Fruit fly (Drosophila melanogaster) whole organism, embryonic: ENCODE results near the gene Chro.
A peak's percentile ranks its signal among the peaks of the same experiment; 100 is the strongest.

ENCODE experiments used
- ATbp ChIP-seq: fragments of 200-800 bp; sonication (Bioruptor generic); optimal IDR thresholded peaks from 2 replicates; lab custom pipeline; 2017; ENCODE audit warnings: missing biosample characterization, mild to moderate bottlenecking, missing genetic modification characterization, missing genetic modification reagents
- Antp ChIP-seq: fragments of 200-800 bp; sonication (Bioruptor generic); optimal IDR thresholded peaks from 3 replicates; lab custom pipeline; 2016; ENCODE audit warnings: missing biosample characterization, missing genetic modification characterization
- CG1024 ChIP-seq: fragments of 200-800 bp; sonication (Bioruptor generic); IDR thresholded peaks from 2 replicates; pipeline ENCODE4 v1.3.6; 2022; ENCODE audit warnings: missing biosample characterization, missing genetic modification characterization
- CG11560 ChIP-seq: fragments of 200-800 bp; sonication (Bioruptor generic); IDR thresholded peaks from 3 replicates; pipeline ENCODE4 v1.3.6; 2022; ENCODE audit warnings: missing biosample characterization, missing genetic modification characterization
- CG11695 ChIP-seq: fragments of 200-800 bp; sonication (Bioruptor generic); IDR thresholded peaks from 3 replicates; pipeline ENCODE4 v1.3.6; 2022; ENCODE audit warnings: missing biosample characterization, missing genetic modification characterization
- CG11696 ChIP-seq: fragments of 200-800 bp; sonication (Bioruptor generic); IDR thresholded peaks from 2 replicates; pipeline ENCODE4 v1.3.6; 2022; ENCODE audit warnings: missing biosample characterization, missing genetic modification characterization
- CG12071 ChIP-seq: fragments of 200-800 bp; sonication (Bioruptor generic); optimal IDR thresholded peaks from 3 replicates; lab custom pipeline; 2018; ENCODE audit warnings: missing biosample characterization, mild to moderate bottlenecking, missing genetic modification characterization
- CG12236 ChIP-seq: fragments of 200-800 bp; sonication (Bioruptor generic); optimal IDR thresholded peaks from 2 replicates; lab custom pipeline; 2016; ENCODE audit warnings: missing biosample characterization, missing genetic modification characterization
- CG14441 ChIP-seq: fragments of 200-800 bp; sonication (Bioruptor generic); IDR thresholded peaks from 2 replicates; pipeline ENCODE4 v1.3.6; 2022; ENCODE audit warnings: missing biosample characterization, missing genetic modification characterization
- CG1529 ChIP-seq: fragments of 200-800 bp; sonication (Bioruptor generic); optimal IDR thresholded peaks from 3 replicates; lab custom pipeline; 2018; ENCODE audit warnings: missing biosample characterization, missing genetic modification characterization
- CG15514 ChIP-seq: fragments of 200-800 bp; sonication (Bioruptor generic); optimal IDR thresholded peaks from 3 replicates; lab custom pipeline; 2017; ENCODE audit warnings: missing biosample characterization, missing genetic modification characterization, mild to moderate bottlenecking, moderate library complexity, missing genetic modification reagents
- CG16813 ChIP-seq: fragments of 200-800 bp; sonication (Bioruptor generic); IDR thresholded peaks from 3 replicates; pipeline ENCODE4 v1.3.6; 2022; ENCODE audit warnings: missing biosample characterization, missing genetic modification characterization; ENCODE audit not compliant: partially characterized antibody
- CG18262 ChIP-seq: fragments of 200-800 bp; optimal IDR thresholded peaks from 3 replicates; lab custom pipeline; 2019; ENCODE audit warnings: missing biosample characterization, mild to moderate bottlenecking, missing genetic modification characterization, moderate library complexity
- CG2678 ChIP-seq: fragments of 200-800 bp; sonication (Bioruptor generic); optimal IDR thresholded peaks from 3 replicates; lab custom pipeline; 2019; ENCODE audit warnings: missing biosample characterization, mild to moderate bottlenecking, missing genetic modification characterization, moderate library complexity
- CG30020 ChIP-seq: fragments of 200-800 bp; optimal IDR thresholded peaks from 2 replicates; lab custom pipeline; 2019; ENCODE audit warnings: missing biosample characterization, mild to moderate bottlenecking, missing genetic modification characterization, moderate library complexity
- CG31365 ChIP-seq: fragments of 200-800 bp; sonication (Bioruptor generic); optimal IDR thresholded peaks from 2 replicates; lab custom pipeline; 2018; ENCODE audit warnings: missing biosample characterization, mild to moderate bottlenecking, missing genetic modification characterization
- CG31388 ChIP-seq: fragments of 200-800 bp; sonication (Bioruptor generic); optimal IDR thresholded peaks from 2 replicates; lab custom pipeline; 2016; ENCODE audit warnings: missing biosample characterization, missing genetic modification characterization
- CG3838 ChIP-seq: fragments of 200-800 bp; sonication (Bioruptor generic); optimal IDR thresholded peaks from 3 replicates; lab custom pipeline; 2016; ENCODE audit warnings: missing biosample characterization, missing genetic modification characterization
- CG4282 ChIP-seq: fragments of 200-800 bp; sonication (Bioruptor generic); optimal IDR thresholded peaks from 2 replicates; lab custom pipeline; 2016; ENCODE audit warnings: missing biosample characterization, missing genetic modification characterization
- CG6654 ChIP-seq: fragments of 200-800 bp; sonication (Bioruptor generic); optimal IDR thresholded peaks from 2 replicates; lab custom pipeline; 2017; ENCODE audit warnings: missing biosample characterization, mild to moderate bottlenecking, missing genetic modification characterization
- CG7372 ChIP-seq: fragments of 200-800 bp; sonication (Bioruptor generic); IDR thresholded peaks from 2 replicates; pipeline ENCODE4 v1.3.6; 2022; ENCODE audit warnings: missing biosample characterization, missing genetic modification characterization
- CG7987 ChIP-seq: fragments of 200-800 bp; sonication (Bioruptor generic); optimal IDR thresholded peaks from 2 replicates; lab custom pipeline; 2018; ENCODE audit warnings: missing biosample characterization, mild to moderate bottlenecking, missing genetic modification characterization, moderate library complexity
- CG8388 ChIP-seq: fragments of 200-800 bp; sonication (Bioruptor generic); optimal IDR thresholded peaks from 2 replicates; lab custom pipeline; 2019; ENCODE audit warnings: missing biosample characterization, mild to moderate bottlenecking, missing genetic modification characterization, moderate library complexity
- CG8765 ChIP-seq: fragments of 200-800 bp; sonication (Bioruptor generic); IDR thresholded peaks from 2 replicates; pipeline ENCODE4 v1.3.6; 2022; ENCODE audit warnings: missing biosample characterization, missing genetic modification characterization
- CG9797 ChIP-seq: fragments of 200-800 bp; sonication (Bioruptor generic); optimal IDR thresholded peaks from 3 replicates; lab custom pipeline; 2018; ENCODE audit warnings: missing biosample characterization, mild to moderate bottlenecking, missing genetic modification characterization
- CG9876 ChIP-seq: fragments of 200-800 bp; sonication (Bioruptor generic); optimal IDR thresholded peaks from 2 replicates; lab custom pipeline; 2016; ENCODE audit warnings: missing biosample characterization, missing genetic modification characterization
- CkIIα-i1 ChIP-seq: fragments of 200-800 bp; sonication (Bioruptor generic); IDR thresholded peaks from 2 replicates; pipeline ENCODE4 v1.3.6; 2022; ENCODE audit warnings: missing biosample characterization, missing genetic modification characterization
- CrebB ChIP-seq: fragments of 200-800 bp; sonication (Bioruptor generic); optimal IDR thresholded peaks from 3 replicates; lab custom pipeline; 2018; ENCODE audit warnings: missing biosample characterization, mild to moderate bottlenecking, missing genetic modification characterization
- D19B ChIP-seq: fragments of 200-800 bp; sonication (Bioruptor generic); optimal IDR thresholded peaks from 2 replicates; lab custom pipeline; 2017; ENCODE audit warnings: missing biosample characterization, mild to moderate bottlenecking, missing genetic modification characterization
- Dref ChIP-seq: fragments of 200-800 bp; sonication (Bioruptor generic); IDR thresholded peaks from 2 replicates; pipeline ENCODE4 v1.3.6; 2022; ENCODE audit warnings: missing biosample characterization, missing genetic modification characterization
- Ets97D ChIP-seq: fragments of 200-800 bp; sonication (Bioruptor generic); optimal IDR thresholded peaks from 3 replicates; lab custom pipeline; 2016; ENCODE audit warnings: missing biosample characterization, missing genetic modification characterization
- HmgZ ChIP-seq: fragments of 200-800 bp; sonication (Bioruptor generic); optimal IDR thresholded peaks from 2 replicates; lab custom pipeline; 2018; ENCODE audit warnings: missing biosample characterization, mild to moderate bottlenecking, missing genetic modification characterization
- Hmr ChIP-seq: fragments of 200-800 bp; sonication (Bioruptor generic); optimal IDR thresholded peaks from 3 replicates; lab custom pipeline; 2017; ENCODE audit warnings: mild to moderate bottlenecking, missing biosample characterization, missing genetic modification reagents, missing genetic modification characterization
- Neu2 ChIP-seq: fragments of 200-800 bp; sonication (Bioruptor generic); optimal IDR thresholded peaks from 3 replicates; lab custom pipeline; 2016; ENCODE audit warnings: missing biosample characterization, missing genetic modification characterization, borderline replicate concordance
- Nf-YB ChIP-seq: fragments of 200-800 bp; sonication (Bioruptor generic); optimal IDR thresholded peaks from 3 replicates; lab custom pipeline; 2019; ENCODE audit warnings: missing biosample characterization, mild to moderate bottlenecking, missing genetic modification characterization, moderate library complexity
- Opbp ChIP-seq: fragments of 200-800 bp; sonication (Bioruptor generic); IDR thresholded peaks from 3 replicates; pipeline ENCODE4 v1.3.6; 2022; ENCODE audit warnings: missing biosample characterization, missing genetic modification characterization; ENCODE audit not compliant: partially characterized antibody
- Ptx1 ChIP-seq: fragments of 200-800 bp; sonication (Bioruptor generic); IDR thresholded peaks from 2 replicates; pipeline ENCODE4 v1.3.6; 2022; ENCODE audit warnings: missing biosample characterization, missing genetic modification characterization
- Ravus ChIP-seq: fragments of 200-800 bp; sonication (Bioruptor generic); IDR thresholded peaks from 2 replicates; pipeline ENCODE4 v1.3.6; 2022; ENCODE audit warnings: missing biosample characterization, missing genetic modification characterization
- abd-A ChIP-seq: fragments of 200-800 bp; sonication (Bioruptor generic); optimal IDR thresholded peaks from 3 replicates; lab custom pipeline; 2019; ENCODE audit warnings: missing biosample characterization, mild to moderate bottlenecking, missing genetic modification characterization, moderate library complexity
- chif ChIP-seq, 2 experiments: fragments of 200-800 bp; sonication (Bioruptor generic); optimal IDR thresholded peaks; 3 replicates each; lab custom pipeline; 2016; ENCODE audit warnings: missing biosample characterization in 2 of 2, missing genetic modification characterization in 2 of 2
- crol ChIP-seq: fragments of 200-800 bp; sonication (Bioruptor generic); IDR thresholded peaks from 2 replicates; pipeline ENCODE4 v1.3.6; 2022; ENCODE audit warnings: missing biosample characterization, missing genetic modification characterization
- fd102C ChIP-seq: fragments of 200-800 bp; sonication (Bioruptor generic); optimal IDR thresholded peaks from 2 replicates; lab custom pipeline; 2018; ENCODE audit warnings: missing biosample characterization, mild to moderate bottlenecking, missing genetic modification characterization, moderate library complexity
- gce ChIP-seq: fragments of 200-800 bp; sonication (Bioruptor generic); IDR thresholded peaks from 3 replicates; pipeline ENCODE4 v1.3.6; 2022; ENCODE audit warnings: missing biosample characterization, missing genetic modification characterization
- gro ChIP-seq: fragments of 200-800 bp; sonication (Bioruptor generic); optimal IDR thresholded peaks from 2 replicates; lab custom pipeline; 2016; ENCODE audit warnings: missing biosample characterization, missing genetic modification characterization
- knrl ChIP-seq: fragments of 200-800 bp; sonication (Bioruptor generic); IDR thresholded peaks from 3 replicates; pipeline ENCODE4 v1.3.6; 2022; ENCODE audit warnings: missing biosample characterization, missing genetic modification characterization; ENCODE audit not compliant: partially characterized antibody
- lilli ChIP-seq: fragments of 200-800 bp; sonication (Bioruptor generic); optimal IDR thresholded peaks from 3 replicates; lab custom pipeline; 2016; ENCODE audit warnings: missing biosample characterization, missing genetic modification characterization
- nom ChIP-seq: fragments of 200-800 bp; sonication (Bioruptor generic); optimal IDR thresholded peaks from 2 replicates; lab custom pipeline; 2017; ENCODE audit warnings: missing biosample characterization, missing genetic modification characterization, mild to moderate bottlenecking, moderate library complexity, missing genetic modification reagents
- odd ChIP-seq: fragments of 200-800 bp; sonication (Bioruptor generic); optimal IDR thresholded peaks from 2 replicates; lab custom pipeline; 2017; ENCODE audit warnings: missing biosample characterization, mild to moderate bottlenecking, missing genetic modification characterization
- pho ChIP-seq: fragments of 200-800 bp; sonication (Bioruptor generic); optimal IDR thresholded peaks from 2 replicates; lab custom pipeline; 2016; ENCODE audit warnings: missing biosample characterization, missing genetic modification characterization
- pros ChIP-seq: fragments of 200-800 bp; sonication (Bioruptor generic); optimal IDR thresholded peaks from 3 replicates; lab custom pipeline; 2019; ENCODE audit warnings: missing biosample characterization, mild to moderate bottlenecking, missing genetic modification characterization, moderate library complexity
- shn ChIP-seq: fragments of 200-800 bp; sonication (Bioruptor generic); optimal IDR thresholded peaks from 3 replicates; lab custom pipeline; 2016; ENCODE audit warnings: missing biosample characterization, missing genetic modification characterization
- trem ChIP-seq: fragments of 200-800 bp; optimal IDR thresholded peaks from 3 replicates; lab custom pipeline; 2019; ENCODE audit warnings: missing biosample characterization, mild to moderate bottlenecking, missing genetic modification characterization, moderate library complexity

The Chro gene

DNA sequence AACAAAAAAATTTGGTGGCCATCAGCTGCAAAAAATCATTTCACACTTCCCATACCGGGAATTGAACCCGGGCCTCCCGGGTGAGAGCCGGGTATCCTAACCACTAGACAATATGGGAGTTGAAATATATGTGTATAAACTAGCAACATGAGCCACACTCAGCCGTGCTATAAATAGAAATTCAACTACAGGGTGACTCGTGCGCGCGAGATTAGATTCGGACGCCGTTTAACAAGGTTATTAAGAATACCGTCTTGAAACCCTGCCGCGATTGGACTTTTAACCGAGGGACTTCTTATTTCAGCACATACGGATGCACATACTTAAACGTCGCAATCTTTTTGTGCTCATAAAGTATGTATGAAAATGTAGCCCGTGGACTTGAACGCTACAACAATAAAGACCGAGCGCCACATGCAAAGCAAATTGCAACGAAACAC, 31.1 kb downstream of the Chro start (continued):
- TF ChIP-seq gce (GFP tag; lab: Robert Waterston, UW) (peak; percentile 7; the same call in 1 of the 3 replicates), pros (peak; percentile 31), CG16813 (GFP tag; lab: Robert Waterston, UW) (peak; percentile 95), CG7987 (no peak), CG8388 (GFP tag; lab: Kevin White, UChicago) (peak; percentile 0), CG11560 (tag; lab: Robert Waterston, UW) (no peak), chif (GFP tag; optimal IDR thresholded peaks at IDR 0.05; lab: Kevin White, UChicago) (no peak), nom (GFP tag; lab: Kevin White, UChicago) (peak; percentile 68), Dref (no peak), CG18262 (tag; lab: Kevin White, UChicago) (peak; percentile 4), CG30020 (tag; lab: Kevin White, UChicago) (no peak), trem (tag; lab: Kevin White, UChicago) (peak; percentile 9), CG31365 (peak; percentile 22), CG9797 (no peak), knrl (GFP tag; lab: Robert Waterston, UW) (peak; percentile 82), Opbp (peak; percentile 97), CG1024 (no peak), gro (GFP tag; lab: Kevin White, UChicago) (no peak), CkIIα-i1 (GFP tag; lab: Robert Waterston, UW) (no peak), Ravus (GFP tag; lab: Robert Waterston, UW) (no peak), CG3838 (GFP tag; lab: Kevin White, UChicago) (no peak), CG8765 (GFP tag; lab: Robert Waterston, UW) (no peak), CG11695 (GFP tag; lab: Robert Waterston, UW) (no peak), CG6654 (GFP tag; lab: Kevin White, UChicago) (no peak), CG12071 (GFP tag; lab: Kevin White, UChicago) (peak; percentile 36), CG4282 (no peak), CG12236 (GFP tag; lab: Kevin White, UChicago) (no peak), lilli (GFP tag; lab: Kevin White, UChicago) (no peak), CG1529 (no peak), CG7372 (GFP tag; lab: Robert Waterston, UW) (no peak), CG15514 (no peak), abd-A (tag; lab: Kevin White, UChicago) (no peak), fd102C (GFP tag; lab: Kevin White, UChicago) (no peak), shn (no peak), crol (GFP tag; lab: Robert Waterston, UW) (no peak), odd (no peak), Nf-YB (GFP tag; lab: Kevin White, UChicago) (no peak), CrebB (no peak), CG14441 (no peak), HmgZ (tag; lab: Kevin White, UChicago) (peak; percentile 13), CG2678 (tag; lab: Kevin White, UChicago) (no peak), Hmr (GFP tag; lab: Kevin White, UChicago) (no peak), Ets97D (no peak), D19B (GFP tag; lab: Kevin White, UChicago) (no peak), Ptx1 (no peak), pho (GFP tag; lab: Kevin White, UChicago) (no peak), ATbp (GFP tag; lab: Kevin White, UChicago) (no peak), CG9876 (GFP tag; lab: Kevin White, UChicago) (no peak), CG11696 (no peak), CG31388 (GFP tag; lab: Kevin White, UChicago) (no peak), Neu2 (GFP tag; lab: Kevin White, UChicago) (no peak), Antp (GFP tag; lab: Kevin White, UChicago) (no peak)
